Fruit fly (Drosophila melanogaster) whole organism, embryonic: ENCODE measurements around the gene CG12171.

Experiments
- Ada2b ChIP-seq: fragments of 200-800 bp; sonication (Bioruptor generic); IDR thresholded peaks from 2 replicates; pipeline ENCODE4 v1.3.6; 2022; ENCODE audit warnings: missing biosample characterization, missing genetic modification characterization
- Atf6 ChIP-seq: fragments of 200-800 bp; sonication (Bioruptor generic); IDR thresholded peaks from 2 replicates; pipeline ENCODE4 v1.3.6; 2022; ENCODE audit warnings: missing biosample characterization, missing genetic modification characterization
- Bgb ChIP-seq: fragments of 200-800 bp; sonication (Bioruptor generic); IDR thresholded peaks from 2 replicates; pipeline ENCODE4 v1.3.6; 2022; ENCODE audit warnings: missing biosample characterization, missing genetic modification characterization; ENCODE audit not compliant: partially characterized antibody
- CG10209 ChIP-seq: fragments of 200-800 bp; sonication (Bioruptor generic); optimal IDR thresholded peaks from 3 replicates; lab custom pipeline; 2017; ENCODE audit warnings: missing biosample characterization, mild to moderate bottlenecking, missing genetic modification characterization, missing genetic modification reagents
- CG10267 ChIP-seq: fragments of 200-800 bp; sonication (Bioruptor generic); optimal IDR thresholded peaks from 2 replicates; lab custom pipeline; 2018; ENCODE audit warnings: missing biosample characterization, mild to moderate bottlenecking, missing genetic modification characterization, moderate library complexity
- CG10565 ChIP-seq: fragments of 200-800 bp; sonication (Bioruptor generic); optimal IDR thresholded peaks from 3 replicates; lab custom pipeline; 2016; ENCODE audit warnings: missing biosample characterization, mild to moderate bottlenecking, missing genetic modification characterization
- CG11085 ChIP-seq: fragments of 200-800 bp; sonication (Bioruptor generic); IDR thresholded peaks from 2 replicates; pipeline ENCODE4 v1.3.6; 2022; ENCODE audit warnings: missing biosample characterization, missing genetic modification characterization
- CG11398 ChIP-seq: fragments of 200-800 bp; sonication (Bioruptor generic); optimal IDR thresholded peaks from 2 replicates; lab custom pipeline; 2016; ENCODE audit warnings: missing biosample characterization, missing genetic modification characterization
- CG11723 ChIP-seq: fragments of 200-800 bp; sonication (Bioruptor generic); optimal IDR thresholded peaks from 2 replicates; lab custom pipeline; 2017; ENCODE audit warnings: missing biosample characterization, mild to moderate bottlenecking, missing genetic modification characterization
- CG13123 ChIP-seq: fragments of 200-800 bp; sonication (Bioruptor generic); optimal IDR thresholded peaks from 2 replicates; lab custom pipeline; 2016; ENCODE audit warnings: missing biosample characterization, missing genetic modification characterization
- CG14860 ChIP-seq: fragments of 200-800 bp; sonication (Bioruptor generic); IDR thresholded peaks from 3 replicates; pipeline ENCODE4 v1.3.6; 2022; ENCODE audit warnings: missing biosample characterization, missing genetic modification characterization; ENCODE audit not compliant: partially characterized antibody
- CG15073 ChIP-seq: fragments of 200-800 bp; sonication (Bioruptor generic); optimal IDR thresholded peaks from 2 replicates; lab custom pipeline; 2016; ENCODE audit warnings: missing biosample characterization, missing genetic modification characterization
- CG1647 ChIP-seq: fragments of 200-800 bp; sonication (Bioruptor generic); optimal IDR thresholded peaks from 3 replicates; lab custom pipeline; 2016; ENCODE audit warnings: missing biosample characterization, missing genetic modification characterization
- CG16863 ChIP-seq: fragments of 200-800 bp; sonication (Bioruptor generic); optimal IDR thresholded peaks from 3 replicates; lab custom pipeline; 2016; ENCODE audit warnings: missing biosample characterization, missing genetic modification characterization
- CG2129 ChIP-seq: fragments of 200-800 bp; sonication (Bioruptor generic); IDR thresholded peaks from 2 replicates; pipeline ENCODE4 v1.3.6; 2022; ENCODE audit warnings: missing biosample characterization, missing genetic modification characterization; ENCODE audit not compliant: partially characterized antibody
- CG2678 ChIP-seq: fragments of 200-800 bp; sonication (Bioruptor generic); optimal IDR thresholded peaks from 3 replicates; lab custom pipeline; 2019; ENCODE audit warnings: missing biosample characterization, mild to moderate bottlenecking, missing genetic modification characterization, moderate library complexity
- CG33557 ChIP-seq: fragments of 200-800 bp; sonication (Bioruptor generic); optimal IDR thresholded peaks from 2 replicates; lab custom pipeline; 2019; ENCODE audit warnings: missing biosample characterization, mild to moderate bottlenecking, missing genetic modification characterization, moderate library complexity
- CG4707 ChIP-seq: fragments of 200-800 bp; sonication (Bioruptor generic); optimal IDR thresholded peaks from 2 replicates; lab custom pipeline; 2018; ENCODE audit warnings: missing biosample characterization, mild to moderate bottlenecking, missing genetic modification characterization, moderate library complexity
- CG6254 ChIP-seq: fragments of 200-800 bp; sonication (Bioruptor generic); optimal IDR thresholded peaks from 3 replicates; lab custom pipeline; 2017; ENCODE audit warnings: mild to moderate bottlenecking, missing biosample characterization, missing genetic modification reagents, missing genetic modification characterization
- CG6791 ChIP-seq: fragments of 200-800 bp; sonication (Bioruptor generic); IDR thresholded peaks from 3 replicates; pipeline ENCODE4 v1.3.6; 2022; ENCODE audit warnings: missing biosample characterization, missing genetic modification characterization; ENCODE audit not compliant: partially characterized antibody
- CG9727 ChIP-seq: fragments of 200-800 bp; sonication (Bioruptor generic); optimal IDR thresholded peaks from 3 replicates; lab custom pipeline; 2017; ENCODE audit warnings: missing biosample characterization, mild to moderate bottlenecking, missing genetic modification characterization
- CG9817 ChIP-seq: fragments of 200-800 bp; sonication (Bioruptor generic); optimal IDR thresholded peaks from 2 replicates; lab custom pipeline; 2018; ENCODE audit warnings: missing biosample characterization, mild to moderate bottlenecking, missing genetic modification characterization, moderate library complexity
- E2f1 ChIP-seq: fragments of 200-800 bp; sonication (Bioruptor generic); IDR thresholded peaks from 2 replicates; pipeline ENCODE4 v1.3.6; 2022; ENCODE audit warnings: missing biosample characterization, missing genetic modification characterization
- Elba2 ChIP-seq: fragments of 200-800 bp; sonication (Bioruptor generic); optimal IDR thresholded peaks from 3 replicates; lab custom pipeline; 2016; ENCODE audit warnings: missing biosample characterization, missing genetic modification characterization
- H2.0 ChIP-seq: fragments of 200-800 bp; sonication (Bioruptor generic); IDR thresholded peaks from 2 replicates; pipeline ENCODE4 v1.3.6; 2022; ENCODE audit warnings: missing biosample characterization, missing genetic modification characterization
- HLHmδ ChIP-seq: fragments of 200-800 bp; sonication (Bioruptor generic); optimal IDR thresholded peaks from 2 replicates; lab custom pipeline; 2018; ENCODE audit warnings: missing biosample characterization, mild to moderate bottlenecking, missing genetic modification characterization, moderate library complexity
- Hr39 ChIP-seq: fragments of >200 bp; optimal IDR thresholded peaks from 2 replicates; lab custom pipeline; 2017
- Hr78 ChIP-seq, 2 experiments: fragments of 200-800 bp in 1 of 2; fragments of >200 bp in 1 of 2; sonication (Bioruptor generic) in 1 of 2; optimal IDR thresholded peaks; 2 replicates each; lab custom pipeline; 2017 to 2019; ENCODE audit warnings: missing biosample characterization in 2 of 2, missing genetic modification characterization in 2 of 2, mild to moderate bottlenecking in 1 of 2, moderate library complexity in 1 of 2
- Jarid2 ChIP-seq: fragments of 200-800 bp; sonication (Bioruptor generic); optimal IDR thresholded peaks from 3 replicates; lab custom pipeline; 2017; ENCODE audit warnings: mild to moderate bottlenecking, missing biosample characterization, missing genetic modification reagents, missing genetic modification characterization
- Meics ChIP-seq: fragments of 200-800 bp; sonication (Bioruptor generic); optimal IDR thresholded peaks from 2 replicates; lab custom pipeline; 2017; ENCODE audit warnings: missing biosample characterization, mild to moderate bottlenecking, missing genetic modification characterization
- NfI ChIP-seq: fragments of 200-800 bp; sonication (Bioruptor generic); optimal IDR thresholded peaks from 3 replicates; lab custom pipeline; 2018; ENCODE audit warnings: missing biosample characterization, mild to moderate bottlenecking, missing genetic modification characterization, moderate library complexity
- Sox102F ChIP-seq: fragments of 200-800 bp; sonication (Bioruptor generic); optimal IDR thresholded peaks from 2 replicates; lab custom pipeline; 2018; ENCODE audit warnings: missing biosample characterization, mild to moderate bottlenecking, missing genetic modification characterization, moderate library complexity
- Xrp1 ChIP-seq: fragments of 200-800 bp; sonication (Bioruptor generic); IDR thresholded peaks from 2 replicates; pipeline ENCODE4 v1.3.6; 2022; ENCODE audit warnings: missing biosample characterization, missing genetic modification characterization
- ap ChIP-seq: fragments of 200-800 bp; sonication (Bioruptor generic); IDR thresholded peaks from 2 replicates; pipeline ENCODE4 v1.3.6; 2022; ENCODE audit warnings: missing biosample characterization, missing genetic modification characterization
- ara ChIP-seq: fragments of 200-800 bp; sonication (Bioruptor generic); IDR thresholded peaks from 2 replicates; pipeline ENCODE4 v1.3.6; 2022; ENCODE audit warnings: missing biosample characterization, missing genetic modification characterization
- bigmax ChIP-seq: fragments of 200-800 bp; sonication (Bioruptor generic); optimal IDR thresholded peaks from 2 replicates; lab custom pipeline; 2018; ENCODE audit warnings: missing biosample characterization, mild to moderate bottlenecking, missing genetic modification characterization
- crc ChIP-seq: fragments of 200-800 bp; sonication (Bioruptor generic); optimal IDR thresholded peaks from 2 replicates; lab custom pipeline; 2016; ENCODE audit warnings: missing biosample characterization, missing genetic modification characterization
- cwo ChIP-seq: fragments of 200-800 bp; sonication (Bioruptor generic); optimal IDR thresholded peaks from 3 replicates; lab custom pipeline; 2017; ENCODE audit warnings: missing biosample characterization, missing genetic modification characterization, mild to moderate bottlenecking, moderate library complexity, missing genetic modification reagents
- ems ChIP-seq: fragments of 200-800 bp; sonication (Bioruptor generic); optimal IDR thresholded peaks from 3 replicates; lab custom pipeline; 2016; ENCODE audit warnings: missing biosample characterization, missing genetic modification characterization
- fu2 ChIP-seq: fragments of 200-800 bp; sonication (Bioruptor generic); optimal IDR thresholded peaks from 2 replicates; lab custom pipeline; 2016; ENCODE audit warnings: missing biosample characterization, missing genetic modification characterization
- gem ChIP-seq: fragments of 200-800 bp; sonication (Bioruptor generic); optimal IDR thresholded peaks from 2 replicates; lab custom pipeline; 2019; ENCODE audit warnings: missing biosample characterization, mild to moderate bottlenecking, missing genetic modification characterization, moderate library complexity
- grn ChIP-seq: fragments of 200-800 bp; sonication (Bioruptor generic); optimal IDR thresholded peaks from 3 replicates; lab custom pipeline; 2017; ENCODE audit warnings: missing biosample characterization, missing genetic modification characterization
- gsb-n ChIP-seq: fragments of 200-800 bp; sonication (Bioruptor generic); optimal IDR thresholded peaks from 3 replicates; lab custom pipeline; 2018; ENCODE audit warnings: missing biosample characterization, mild to moderate bottlenecking, missing genetic modification characterization
- maf-S ChIP-seq: fragments of 200-800 bp; sonication (Bioruptor generic); optimal IDR thresholded peaks from 2 replicates; lab custom pipeline; 2016; ENCODE audit warnings: missing biosample characterization, missing genetic modification characterization
- onecut ChIP-seq: fragments of 200-800 bp; sonication (Bioruptor generic); IDR thresholded peaks from 2 replicates; pipeline ENCODE4 v1.3.6; 2022; ENCODE audit warnings: missing biosample characterization, missing genetic modification characterization
- row ChIP-seq: fragments of 200-800 bp; sonication (Bioruptor generic); IDR thresholded peaks from 3 replicates; pipeline ENCODE4 v1.3.6; 2022; ENCODE audit warnings: missing biosample characterization, missing genetic modification characterization
- slp2 ChIP-seq: fragments of 200-800 bp; sonication (Bioruptor generic); optimal IDR thresholded peaks from 2 replicates; lab custom pipeline; 2016; ENCODE audit warnings: missing biosample characterization, missing genetic modification characterization
- so ChIP-seq: fragments of 200-800 bp; sonication (Bioruptor generic); IDR thresholded peaks from 3 replicates; pipeline ENCODE4 v1.3.6; 2022; ENCODE audit warnings: missing biosample characterization, missing genetic modification characterization
- trem ChIP-seq: fragments of 200-800 bp; optimal IDR thresholded peaks from 3 replicates; lab custom pipeline; 2019; ENCODE audit warnings: missing biosample characterization, mild to moderate bottlenecking, missing genetic modification characterization, moderate library complexity
- wek ChIP-seq: fragments of 200-800 bp; sonication (Bioruptor generic); optimal IDR thresholded peaks from 3 replicates; lab custom pipeline; 2018; ENCODE audit warnings: missing biosample characterization, mild to moderate bottlenecking, missing genetic modification characterization, moderate library complexity

CG12171 gene

dm6 chr3R:5622985-5623630, 10.3 kb upstream of the CG12171 start (continued):
- TF ChIP-seq CG2129 (GFP tag; lab: Robert Waterston, UW) (no peak), grn (GFP tag; lab: Kevin White, UChicago) (peak; percentile 70), fu2 (GFP tag; lab: Kevin White, UChicago) (peak; percentile 42), Elba2 (no peak), crc (GFP tag; lab: Kevin White, UChicago) (peak; percentile 50), NfI (GFP tag; lab: Kevin White, UChicago) (peak; percentile 59), CG16863 (GFP tag; lab: Kevin White, UChicago) (peak; percentile 71), CG15073 (no peak), so (no peak), Ada2b (GFP tag; lab: Robert Waterston, UW) (no peak), CG14860 (GFP tag; lab: Robert Waterston, UW) (no peak), CG33557 (GFP tag; lab: Kevin White, UChicago) (peak; percentile 90), CG10565 (GFP tag; lab: Kevin White, UChicago) (no peak), row (no peak), slp2 (GFP tag; lab: Kevin White, UChicago) (peak; percentile 58), bigmax (GFP tag; lab: Kevin White, UChicago) (peak; percentile 62), CG6791 (no peak), CG2678 (tag; lab: Kevin White, UChicago) (peak; percentile 78), CG13123 (GFP tag; lab: Kevin White, UChicago) (peak; percentile 87), maf-S (GFP tag; lab: Kevin White, UChicago) (peak; percentile 34), ara (GFP tag; lab: Robert Waterston, UW) (no peak), CG10267 (peak; percentile 97), Xrp1 (GFP tag; lab: Robert Waterston, UW) (no peak), CG6254 (GFP tag; lab: Kevin White, UChicago) (peak; percentile 78), HLHmδ (peak; percentile 85), CG1647 (GFP tag; lab: Kevin White, UChicago) (peak; percentile 74), H2.0 (GFP tag; lab: Robert Waterston, UW) (no peak), CG9727 (GFP tag; lab: Kevin White, UChicago) (peak; percentile 86), Sox102F (GFP tag; lab: Kevin White, UChicago) (peak; percentile 61), trem (peak; percentile 71), E2f1 (no peak), CG10209 (GFP tag; lab: Kevin White, UChicago) (peak; percentile 86), ems (peak; percentile 33), onecut (GFP tag; lab: Robert Waterston, UW) (peak; percentile 97), Meics (GFP tag; lab: Kevin White, UChicago) (peak; percentile 78), Jarid2 (GFP tag; lab: Kevin White, UChicago) (peak; percentile 28), ap (GFP tag; lab: Robert Waterston, UW) (no peak), Hr39 (lab: Kevin White, UChicago) (no peak), Bgb (GFP tag; lab: Robert Waterston, UW) (no peak), cwo (GFP tag; lab: Kevin White, UChicago) (no peak), CG11085 (GFP tag; lab: Robert Waterston, UW) (no peak), CG4707 (GFP tag; lab: Kevin White, UChicago) (peak; percentile 89), Hr78 (GFP tag; optimal IDR thresholded peaks at IDR 0.05; lab: Kevin White, UChicago) (no peak), Atf6 (GFP tag; lab: Robert Waterston, UW) (no peak), wek (GFP tag; lab: Kevin White, UChicago) (peak; percentile 89), gsb-n (tag; lab: Kevin White, UChicago) (peak; percentile 83), CG11723 (peak; percentile 73), CG11398 (GFP tag; lab: Kevin White, UChicago) (peak; percentile 80), gem (tag; lab: Kevin White, UChicago) (peak; percentile 78), CG9817 (tag; lab: Kevin White, UChicago) (peak; percentile 42)
